Fruit fly (Drosophila melanogaster): ENCODE results near the gene Rpn12R.

Rpn12R gene

dm6 chr3L:15043874-15044336 lies 1.5 kb upstream of the Rpn12R start, which contains the start of gene ind:
Gene ind, minus strand, starts transcription at chr3L:15043924.
- no peak for TF ChIP-seq MESR4 (GFP tag; optimal IDR thresholded peaks at IDR 0.05)
- no peak for TF ChIP-seq CG7786 (GFP tag; optimal IDR thresholded peaks at IDR 0.05)
- no peak for TF ChIP-seq CG12942 (GFP tag; optimal IDR thresholded peaks at IDR 0.05)
- peak; percentile 57 for TF ChIP-seq pros (GFP tag; optimal IDR thresholded peaks at IDR 0.05)
- peak; percentile 10 for TF ChIP-seq zen (tag; optimal IDR thresholded peaks at IDR 0.05)
- peak; percentile 92 for TF ChIP-seq Nf-YB (GFP tag; optimal IDR thresholded peaks at IDR 0.05)
- TF ChIP-seq slp2 (GFP tag; optimal IDR thresholded peaks at IDR 0.05): no peak
- TF ChIP-seq CG3847 (GFP tag; IDR thresholded peaks at IDR 0.05): no peak
- TF ChIP-seq gcm (GFP tag; optimal IDR thresholded peaks at IDR 0.05): peak; percentile 25
- TF ChIP-seq jing (GFP tag; optimal IDR thresholded peaks at IDR 0.05): no peak
- TF ChIP-seq seq (GFP tag; IDR thresholded peaks at IDR 0.05): peak; percentile 77; the same call in 1 of the 2 replicates
- peak; percentile 49 for TF ChIP-seq grau (tag; optimal IDR thresholded peaks at IDR 0.05)
- no peak for TF ChIP-seq kni (GFP tag; optimal IDR thresholded peaks at IDR 0.05)
- no peak for TF ChIP-seq slbo (GFP tag; IDR thresholded peaks at IDR 0.05)
- no peak for TF ChIP-seq CG9215 (GFP tag; IDR thresholded peaks at IDR 0.05)
- peak in 1 of 2 experiments; percentile 62 for TF ChIP-seq tll (GFP tag; optimal IDR thresholded peaks at IDR 0.05)
- no peak for TF ChIP-seq CG9797 (GFP tag; optimal IDR thresholded peaks at IDR 0.05)
- no peak for TF ChIP-seq shn (GFP tag; optimal IDR thresholded peaks at IDR 0.05)
- TF ChIP-seq Stat92E (GFP tag; optimal IDR thresholded peaks at IDR 0.05): no peak
- TF ChIP-seq scrt (GFP tag; optimal IDR thresholded peaks at IDR 0.05): peak; percentile 11
- no peak for TF ChIP-seq da (GFP tag; optimal IDR thresholded peaks at IDR 0.05)
- peak; percentile 76 for TF ChIP-seq gsb-n (tag; optimal IDR thresholded peaks at IDR 0.05)
- TF ChIP-seq CG8281 (tag; optimal IDR thresholded peaks at IDR 0.05): no peak
- no peak for TF ChIP-seq NC2α (GFP tag; optimal IDR thresholded peaks at IDR 0.05)
- no peak for TF ChIP-seq CG13296 (GFP tag; optimal IDR thresholded peaks at IDR 0.05)
- peak; percentile 50 for TF ChIP-seq phol (tag; optimal IDR thresholded peaks at IDR 0.05)
- peak; percentile 57 for TF ChIP-seq tap (tag; optimal IDR thresholded peaks at IDR 0.05)
- TF ChIP-seq cato (GFP tag; optimal IDR thresholded peaks at IDR 0.05; ENCODE audit: borderline replicate concordance): no peak
- no peak for TF ChIP-seq dmrt99B (tag; optimal IDR thresholded peaks at IDR 0.05)
- TF ChIP-seq CG7745 (tag; optimal IDR thresholded peaks at IDR 0.05): no peak
- 0 out of 3 replicates have a peak, but pooled peaks have one; percentile 15 for TF ChIP-seq CG2199 (GFP tag; IDR thresholded peaks at IDR 0.05)
- TF ChIP-seq lola (GFP tag; optimal IDR thresholded peaks at IDR 0.05): no peak
- TF ChIP-seq esg (GFP tag; conservative IDR thresholded peaks at IDR 0.05): no peak
- TF ChIP-seq CG4707 (GFP tag; optimal IDR thresholded peaks at IDR 0.05): no peak
- TF ChIP-seq mam (GFP tag; optimal IDR thresholded peaks at IDR 0.05): no peak
- no peak for TF ChIP-seq chn (GFP tag; optimal IDR thresholded peaks at IDR 0.05)
- TF ChIP-seq CG4424 (GFP tag; optimal IDR thresholded peaks at IDR 0.05): no peak
- no peak for TF ChIP-seq gce (GFP tag; IDR thresholded peaks at IDR 0.05)
- TF ChIP-seq CG11723 (GFP tag; optimal IDR thresholded peaks at IDR 0.05): no peak
- TF ChIP-seq Spps (tag; optimal IDR thresholded peaks at IDR 0.05): no peak
- no peak for TF ChIP-seq Oli (tag; optimal IDR thresholded peaks at IDR 0.05)
- TF ChIP-seq CG6689 (GFP tag; IDR thresholded peaks at IDR 0.05): no peak
- TF ChIP-seq CG15479 (GFP tag; optimal IDR thresholded peaks at IDR 0.05): peak; percentile 82
- TF ChIP-seq croc (GFP tag; conservative IDR thresholded peaks at IDR 0.05): no peak
- TF ChIP-seq ab (GFP tag; optimal IDR thresholded peaks at IDR 0.05): no peak
- no peak for TF ChIP-seq Med (GFP tag)
- TF ChIP-seq cg (GFP tag; optimal IDR thresholded peaks at IDR 0.05): peak; percentile 75
- no peak for TF ChIP-seq sug (tag; optimal IDR thresholded peaks at IDR 0.05)
- TF ChIP-seq sima (GFP tag; optimal IDR thresholded peaks at IDR 0.05): no peak
- TF ChIP-seq pnt (GFP tag; optimal IDR thresholded peaks at IDR 0.05): no peak
